Fruit fly (Drosophila melanogaster) whole organism, embryonic: ENCODE data around the gene ttm50.

Source experiments
- B-H1 ChIP-seq: fragments of 200-800 bp; sonication (Bioruptor generic); IDR thresholded peaks from 3 replicates; pipeline ENCODE4 v1.3.6; 2022; ENCODE audit warnings: missing biosample characterization, missing genetic modification characterization
- BEAF-32 ChIP-seq: fragments of 200-800 bp; sonication (Bioruptor generic); optimal IDR thresholded peaks from 3 replicates; lab custom pipeline; 2017; ENCODE audit warnings: missing biosample characterization, missing genetic modification characterization, mild to moderate bottlenecking, moderate library complexity, missing genetic modification reagents
- CG10267 ChIP-seq: fragments of 200-800 bp; sonication (Bioruptor generic); optimal IDR thresholded peaks from 2 replicates; lab custom pipeline; 2018; ENCODE audit warnings: missing biosample characterization, mild to moderate bottlenecking, missing genetic modification characterization, moderate library complexity
- CG13287 ChIP-seq: fragments of 200-800 bp; sonication (Bioruptor generic); IDR thresholded peaks from 2 replicates; pipeline ENCODE4 v1.3.6; 2022; ENCODE audit warnings: missing biosample characterization, missing genetic modification characterization; ENCODE audit not compliant: partially characterized antibody
- CG16813 ChIP-seq: fragments of 200-800 bp; sonication (Bioruptor generic); IDR thresholded peaks from 3 replicates; pipeline ENCODE4 v1.3.6; 2022; ENCODE audit warnings: missing biosample characterization, missing genetic modification characterization; ENCODE audit not compliant: partially characterized antibody
- CG17361 ChIP-seq: fragments of 200-800 bp; sonication (Bioruptor generic); IDR thresholded peaks from 3 replicates; pipeline ENCODE4 v1.3.6; 2022; ENCODE audit warnings: missing biosample characterization, missing genetic modification characterization
- CG17385 ChIP-seq: fragments of 200-800 bp; sonication (Bioruptor generic); optimal IDR thresholded peaks from 3 replicates; lab custom pipeline; 2018; ENCODE audit warnings: missing biosample characterization, mild to moderate bottlenecking, missing genetic modification characterization
- CG17802 ChIP-seq: fragments of 200-800 bp; sonication (Bioruptor generic); optimal IDR thresholded peaks from 2 replicates; lab custom pipeline; 2018; ENCODE audit warnings: missing biosample characterization, mild to moderate bottlenecking, missing genetic modification characterization, moderate library complexity
- CG2116 ChIP-seq: fragments of 200-800 bp; sonication (Bioruptor generic); optimal IDR thresholded peaks from 3 replicates; lab custom pipeline; 2018; ENCODE audit warnings: missing biosample characterization, mild to moderate bottlenecking, missing genetic modification characterization
- CG31388 ChIP-seq: fragments of 200-800 bp; sonication (Bioruptor generic); optimal IDR thresholded peaks from 2 replicates; lab custom pipeline; 2016; ENCODE audit warnings: missing biosample characterization, missing genetic modification characterization
- CG34224 ChIP-seq: fragments of 200-800 bp; sonication (Bioruptor generic); IDR thresholded peaks from 3 replicates; pipeline ENCODE4 v1.3.6; 2022; ENCODE audit warnings: missing biosample characterization, missing genetic modification characterization; ENCODE audit not compliant: partially characterized antibody
- CG3847 ChIP-seq: fragments of 200-800 bp; sonication (Bioruptor generic); IDR thresholded peaks from 2 replicates; pipeline ENCODE4 v1.3.6; 2022; ENCODE audit warnings: missing biosample characterization, missing genetic modification characterization
- CG4360 ChIP-seq: fragments of 200-800 bp; sonication (Bioruptor generic); IDR thresholded peaks from 2 replicates; pipeline ENCODE4 v1.3.6; 2022; ENCODE audit warnings: missing biosample characterization, missing genetic modification characterization
- CG4617 ChIP-seq: fragments of 200-800 bp; sonication (Bioruptor generic); optimal IDR thresholded peaks from 3 replicates; lab custom pipeline; 2016; ENCODE audit warnings: missing biosample characterization, missing genetic modification characterization, borderline replicate concordance
- CG7556 ChIP-seq: fragments of 200-800 bp; sonication (Bioruptor generic); optimal IDR thresholded peaks from 2 replicates; lab custom pipeline; 2017; ENCODE audit warnings: missing biosample characterization, mild to moderate bottlenecking, missing genetic modification characterization
- Dll ChIP-seq: fragments of 200-800 bp; sonication (Bioruptor generic); IDR thresholded peaks from 4 replicates; pipeline ENCODE4 v1.3.6; 2022; ENCODE audit warnings: missing biosample characterization, missing genetic modification characterization; ENCODE audit not compliant: partially characterized antibody
- Fer2 ChIP-seq: fragments of 200-800 bp; sonication (Bioruptor generic); optimal IDR thresholded peaks from 2 replicates; lab custom pipeline; 2018; ENCODE audit warnings: missing biosample characterization, mild to moderate bottlenecking, missing genetic modification characterization, moderate library complexity
- HLH54F ChIP-seq: fragments of 200-800 bp; sonication (Bioruptor generic); optimal IDR thresholded peaks from 3 replicates; lab custom pipeline; 2016; ENCODE audit warnings: missing biosample characterization, missing genetic modification characterization
- HmgD ChIP-seq: fragments of 200-800 bp; sonication (Bioruptor generic); optimal IDR thresholded peaks from 3 replicates; lab custom pipeline; 2016; ENCODE audit warnings: missing biosample characterization, missing genetic modification characterization
- Jarid2 ChIP-seq: fragments of 200-800 bp; sonication (Bioruptor generic); optimal IDR thresholded peaks from 3 replicates; lab custom pipeline; 2017; ENCODE audit warnings: mild to moderate bottlenecking, missing biosample characterization, missing genetic modification reagents, missing genetic modification characterization
- Kr ChIP-seq: fragments of 200-800 bp; sonication (Bioruptor generic); optimal IDR thresholded peaks from 2 replicates; lab custom pipeline; 2017; ENCODE audit warnings: missing biosample characterization, mild to moderate bottlenecking, missing genetic modification characterization
- Lpt ChIP-seq: fragments of >200 bp; optimal IDR thresholded peaks from 2 replicates; lab custom pipeline; 2018; ENCODE audit warnings: missing biosample characterization, missing genetic modification characterization
- Med ChIP-seq: fragments of 200-800 bp; sonication (Bioruptor generic); peaks from one replicate; lab custom pipeline; 2016; ENCODE audit warnings: missing biosample characterization, missing genetic modification characterization, mild to moderate bottlenecking, inconsistent platforms, moderate library complexity
- NfI ChIP-seq: fragments of 200-800 bp; sonication (Bioruptor generic); optimal IDR thresholded peaks from 3 replicates; lab custom pipeline; 2018; ENCODE audit warnings: missing biosample characterization, mild to moderate bottlenecking, missing genetic modification characterization, moderate library complexity
- Scr ChIP-seq: fragments of 200-800 bp; sonication (Bioruptor generic); IDR thresholded peaks from 2 replicates; pipeline ENCODE4 v1.3.6; 2022; ENCODE audit warnings: missing biosample characterization, missing genetic modification characterization; ENCODE audit not compliant: partially characterized antibody
- Side ChIP-seq: fragments of 200-800 bp; sonication (Bioruptor generic); optimal IDR thresholded peaks from 2 replicates; lab custom pipeline; 2016; ENCODE audit warnings: missing biosample characterization, missing genetic modification characterization
- Spps ChIP-seq: fragments of 200-800 bp; sonication (Bioruptor generic); optimal IDR thresholded peaks from 2 replicates; lab custom pipeline; 2018; ENCODE audit warnings: missing biosample characterization, mild to moderate bottlenecking, missing genetic modification characterization
- Ssrp ChIP-seq: fragments of 200-800 bp; sonication (Bioruptor generic); optimal IDR thresholded peaks from 2 replicates; lab custom pipeline; 2018; ENCODE audit warnings: missing biosample characterization, mild to moderate bottlenecking, missing genetic modification characterization, moderate library complexity
- Usf ChIP-seq: fragments of 200-800 bp; sonication (Bioruptor generic); optimal IDR thresholded peaks from 2 replicates; lab custom pipeline; 2017; ENCODE audit warnings: missing genotype, missing biosample characterization, missing genetic modification characterization
- ato ChIP-seq: fragments of 200-800 bp; sonication (Bioruptor generic); IDR thresholded peaks from 2 replicates; pipeline ENCODE4 v1.3.6; 2022; ENCODE audit warnings: missing biosample characterization, missing genetic modification characterization; ENCODE audit not compliant: partially characterized antibody
- az2 ChIP-seq: fragments of 200-800 bp; sonication (Bioruptor generic); optimal IDR thresholded peaks from 3 replicates; lab custom pipeline; 2016; ENCODE audit warnings: missing biosample characterization, missing genetic modification characterization
- dan ChIP-seq: fragments of 200-800 bp; sonication (Bioruptor generic); IDR thresholded peaks from 2 replicates; pipeline ENCODE4 v1.3.6; 2022; ENCODE audit warnings: missing biosample characterization, missing genetic modification characterization
- fd64A ChIP-seq: fragments of 200-800 bp; sonication (Bioruptor generic); optimal IDR thresholded peaks from 3 replicates; lab custom pipeline; 2018; ENCODE audit warnings: missing biosample characterization, mild to moderate bottlenecking, missing genetic modification characterization
- gfzf ChIP-seq: fragments of 200-800 bp; sonication (Bioruptor generic); optimal IDR thresholded peaks from 2 replicates; lab custom pipeline; 2016; ENCODE audit warnings: missing biosample characterization, mild to moderate bottlenecking, missing genetic modification characterization, moderate library complexity
- knrl ChIP-seq: fragments of 200-800 bp; sonication (Bioruptor generic); IDR thresholded peaks from 3 replicates; pipeline ENCODE4 v1.3.6; 2022; ENCODE audit warnings: missing biosample characterization, missing genetic modification characterization; ENCODE audit not compliant: partially characterized antibody
- lilli ChIP-seq: fragments of 200-800 bp; sonication (Bioruptor generic); optimal IDR thresholded peaks from 3 replicates; lab custom pipeline; 2016; ENCODE audit warnings: missing biosample characterization, missing genetic modification characterization
- lmd ChIP-seq: fragments of 200-800 bp; sonication (Bioruptor generic); IDR thresholded peaks from 2 replicates; pipeline ENCODE4 v1.3.6; 2022; ENCODE audit warnings: missing biosample characterization, missing genetic modification characterization
- nerfin-2 ChIP-seq: fragments of 200-800 bp; sonication (Bioruptor generic); IDR thresholded peaks from 2 replicates; pipeline ENCODE4 v1.3.6; 2022; ENCODE audit warnings: missing biosample characterization, missing genetic modification characterization; ENCODE audit not compliant: partially characterized antibody
- pan ChIP-seq, 4 experiments: fragments of >200 bp in 3 of 4; fragments of 200-800 bp in 1 of 4; sonication (Bioruptor generic) in 1 of 4; optimal IDR thresholded peaks in 3 of 4; IDR thresholded peaks in 1 of 4; 2 replicates each; pipeline versions ENCODE4 v1.3.6 to Lab custom; 2017 to 2022; ENCODE audit warnings: missing biosample characterization in 2 of 4, missing genetic modification characterization in 2 of 4, mixed read lengths in 1 of 4
- pho ChIP-seq: fragments of 200-800 bp; sonication (Bioruptor generic); optimal IDR thresholded peaks from 2 replicates; lab custom pipeline; 2016; ENCODE audit warnings: missing biosample characterization, missing genetic modification characterization
- phol ChIP-seq: fragments of 200-800 bp; sonication (Bioruptor generic); optimal IDR thresholded peaks from 3 replicates; lab custom pipeline; 2018; ENCODE audit warnings: missing biosample characterization, mild to moderate bottlenecking, missing genetic modification characterization, moderate library complexity
- prd ChIP-seq, 3 experiments: fragments of >200 bp in 2 of 3; fragments of 200-800 bp in 1 of 3; sonication (Bioruptor generic) in 1 of 3; optimal IDR thresholded peaks in 2 of 3; IDR thresholded peaks in 1 of 3; 2 replicates in 2 of 3; 3 replicates in 1 of 3; pipeline versions ENCODE4 v1.3.6 to Lab custom; 2017 to 2022; ENCODE audit warnings: missing biosample characterization in 1 of 3, missing genetic modification characterization in 1 of 3
- rib ChIP-seq: fragments of 200-800 bp; sonication (Bioruptor generic); IDR thresholded peaks from 2 replicates; pipeline ENCODE4 v1.3.6; 2022; ENCODE audit warnings: missing biosample characterization, missing genetic modification characterization
- row ChIP-seq: fragments of 200-800 bp; sonication (Bioruptor generic); IDR thresholded peaks from 3 replicates; pipeline ENCODE4 v1.3.6; 2022; ENCODE audit warnings: missing biosample characterization, missing genetic modification characterization
- seq ChIP-seq: fragments of 200-800 bp; sonication (Bioruptor generic); IDR thresholded peaks from 2 replicates; pipeline ENCODE4 v1.3.6; 2022; ENCODE audit warnings: missing biosample characterization, missing genetic modification characterization
- sim ChIP-seq: fragments of 200-800 bp; sonication (Bioruptor generic); IDR thresholded peaks from 2 replicates; pipeline ENCODE4 v1.3.6; 2022; ENCODE audit warnings: missing biosample characterization, missing genetic modification characterization
- unc-4 ChIP-seq: fragments of 200-800 bp; sonication (Bioruptor generic); IDR thresholded peaks from 2 replicates; pipeline ENCODE4 v1.3.6; 2022; ENCODE audit warnings: missing biosample characterization, missing genetic modification characterization; ENCODE audit not compliant: partially characterized antibody
- vvl ChIP-seq: fragments of 200-800 bp; sonication (Bioruptor generic); IDR thresholded peaks from 2 replicates; pipeline ENCODE4 v1.3.6; 2022; ENCODE audit warnings: missing biosample characterization, missing genetic modification characterization
- wek ChIP-seq: fragments of 200-800 bp; sonication (Bioruptor generic); optimal IDR thresholded peaks from 3 replicates; lab custom pipeline; 2018; ENCODE audit warnings: missing biosample characterization, mild to moderate bottlenecking, missing genetic modification characterization, moderate library complexity

Gene ttm50

DNA sequence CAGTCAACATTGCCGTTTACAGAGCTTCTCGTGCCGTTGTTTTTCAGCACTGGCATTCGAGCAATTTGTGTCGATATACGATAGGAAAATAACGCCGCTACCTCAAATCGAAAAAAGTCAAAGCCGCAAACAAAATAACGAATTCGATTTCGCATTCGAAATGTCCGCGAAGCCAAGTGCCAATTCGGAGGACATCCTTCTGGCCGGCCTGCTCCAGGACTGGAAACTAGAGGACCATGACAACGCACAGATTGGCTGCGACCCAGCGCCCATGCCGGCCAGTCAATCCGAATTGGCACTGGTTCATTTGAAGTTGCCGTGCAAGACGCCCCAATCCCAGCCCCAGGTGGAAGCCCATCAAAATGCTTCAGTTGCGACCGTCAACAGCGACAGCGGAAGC, 17.3 kb downstream of the ttm50 start (continued):
- no peak for TF ChIP-seq HLH54F (GFP tag; lab: Kevin White, UChicago)
- peak; percentile 49 for TF ChIP-seq CG10267 (tag; lab: Kevin White, UChicago)
- peak; percentile 64 for TF ChIP-seq knrl
- 0 out of 2 replicates have a peak, but pooled peaks have one; percentile 15 for TF ChIP-seq vvl (GFP tag; lab: Robert Waterston, UW)
- TF ChIP-seq rib (GFP tag; lab: Robert Waterston, UW) = no peak
- no peak for TF ChIP-seq Usf (GFP tag; lab: Kevin White, UChicago)
- TF ChIP-seq Ssrp = no peak
- TF ChIP-seq az2 = no peak
- TF ChIP-seq Scr (GFP tag; lab: Robert Waterston, UW) = peak; percentile 44; the same call in 1 of the 2 replicates
- TF ChIP-seq Lpt (GFP tag; lab: Kevin White, UChicago) = no peak
- TF ChIP-seq lmd = peak; percentile 19; the same call in 1 of the 2 replicates
- TF ChIP-seq Spps = no peak
- TF ChIP-seq row (GFP tag; lab: Robert Waterston, UW) = peak; percentile 52; the same call in 2 of the 3 replicates
- peak; percentile 46 for TF ChIP-seq Med (GFP tag; lab: Kevin White, UChicago)
- TF ChIP-seq CG34224 (GFP tag; lab: Robert Waterston, UW) = peak; percentile 37; the same call in 1 of the 3 replicates
- TF ChIP-seq Jarid2 (GFP tag; lab: Kevin White, UChicago) = no peak
- no peak; the same call in 1 of the 2 replicates for TF ChIP-seq nerfin-2
- TF ChIP-seq Dll = peak; percentile 58
- TF ChIP-seq pho = no peak
- TF ChIP-seq phol (tag; lab: Kevin White, UChicago) = peak; percentile 31
- peak; percentile 48 for TF ChIP-seq CG2116 (GFP tag; lab: Kevin White, UChicago)
- no peak for TF ChIP-seq Fer2 (tag; lab: Kevin White, UChicago)
- no peak for TF ChIP-seq sim (GFP tag; lab: Robert Waterston, UW)
- TF ChIP-seq CG13287 (GFP tag; lab: Robert Waterston, UW) = peak; percentile 62
- TF ChIP-seq HmgD (GFP tag; lab: Kevin White, UChicago) = no peak
- TF ChIP-seq CG3847 = peak; percentile 52
- TF ChIP-seq lilli (GFP tag; lab: Kevin White, UChicago) = peak; percentile 14
- no peak for TF ChIP-seq dan (GFP tag; lab: Robert Waterston, UW)
- no peak for TF ChIP-seq CG4360 (GFP tag; lab: Robert Waterston, UW)
- no peak for TF ChIP-seq wek (GFP tag; lab: Kevin White, UChicago)

DNA sequence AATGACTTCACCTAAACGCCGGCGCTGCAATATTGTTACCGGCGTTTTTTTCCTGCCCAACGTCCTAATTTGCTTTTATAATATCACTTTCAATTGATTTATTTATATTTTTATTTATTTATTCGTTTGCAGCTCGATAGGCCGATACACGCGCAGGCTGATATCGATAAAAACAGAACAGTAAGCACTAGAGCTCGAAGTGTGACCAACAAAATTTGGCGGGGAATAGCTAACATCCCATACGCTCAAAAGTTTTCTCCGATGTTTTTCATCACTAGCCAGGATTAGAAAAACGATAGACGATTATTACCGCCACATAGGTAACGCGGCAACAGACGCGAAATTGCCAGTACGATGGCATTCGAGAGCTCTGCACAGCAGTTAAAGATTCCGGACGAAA, 18.2 kb downstream of the ttm50 start, which contains the start of the genes CG2685 and CG2694:
Gene CG2685, minus strand, starts transcription at position 185 of the 400 bp plus-strand sequence.
Gene CG2694, plus strand, starts transcription at position 304 of the 400 bp plus-strand sequence.
- TF ChIP-seq CG16813 (peak; percentile 78), CG4360 (GFP tag; lab: Robert Waterston, UW) (no peak), BEAF-32 (peak; percentile 74), CG17802 (tag; lab: Kevin White, UChicago) (no peak), prd (optimal IDR thresholded peaks at IDR 0.05; lab: Kevin White, UChicago) (no peak), prd (GFP tag; IDR thresholded peaks at IDR 0.05; lab: Robert Waterston, UW) (no peak), Kr (GFP tag; lab: Kevin White, UChicago) (no peak), CG17385 (GFP tag; lab: Kevin White, UChicago) (no peak), CG7556 (GFP tag; lab: Kevin White, UChicago) (no peak), CG13287 (GFP tag; lab: Robert Waterston, UW) (peak; percentile 82), CG17361 (GFP tag; lab: Robert Waterston, UW) (no peak), B-H1 (no peak), ato (peak; percentile 68), CG4617 (GFP tag; lab: Kevin White, UChicago) (peak; percentile 33), fd64A (GFP tag; lab: Kevin White, UChicago) (no peak), CG31388 (GFP tag; lab: Kevin White, UChicago) (no peak), Side (GFP tag; lab: Kevin White, UChicago) (no peak), gfzf (GFP tag; lab: Kevin White, UChicago) (peak; percentile 65), seq (no peak), unc-4 (GFP tag; lab: Robert Waterston, UW) (peak; percentile 75), NfI (GFP tag; lab: Kevin White, UChicago) (peak; percentile 2), pan (optimal IDR thresholded peaks at IDR 0.05; lab: Kevin White, UChicago) (no peak), pan (GFP tag; optimal IDR thresholded peaks at IDR 0.05 in 1 of 2, IDR thresholded peaks at IDR 0.05 in 1 of 2) (no peak)
